Fruit fly (Drosophila melanogaster): ENCODE measurements around the gene smp-30.

smp-30 gene

DNA sequence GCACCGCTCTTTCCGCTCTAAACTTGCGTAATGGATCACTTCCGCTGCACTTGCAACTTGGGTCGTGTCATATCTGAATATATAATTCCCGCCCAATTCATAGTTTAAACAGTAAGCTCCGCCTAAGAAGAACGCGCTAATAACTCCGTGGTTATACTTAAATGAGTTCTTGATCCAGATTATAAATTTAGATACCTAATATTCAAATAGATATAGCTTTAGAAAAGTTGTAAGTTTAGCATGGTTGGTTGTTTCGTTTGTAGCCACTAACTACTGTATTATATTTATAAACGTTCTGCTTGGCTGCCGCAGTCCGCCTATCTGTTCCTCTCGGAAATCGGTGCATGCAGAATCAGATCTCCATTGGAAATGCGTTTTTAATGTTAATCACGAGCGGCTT is 8.1 kb downstream of the smp-30 start (continued):
- TF ChIP-seq gcm2 (GFP tag; optimal IDR thresholded peaks at IDR 0.05) = no peak
- no peak for TF ChIP-seq Jarid2 (GFP tag; optimal IDR thresholded peaks at IDR 0.05)
- peak; percentile 40 for TF ChIP-seq CG15601 (tag; optimal IDR thresholded peaks at IDR 0.05)
- TF ChIP-seq HLHmδ (GFP tag; optimal IDR thresholded peaks at IDR 0.05) = no peak
- TF ChIP-seq CG4707 (GFP tag; optimal IDR thresholded peaks at IDR 0.05) = no peak
- TF ChIP-seq CG1832 (GFP tag; optimal IDR thresholded peaks at IDR 0.05) = no peak
- TF ChIP-seq CG8388 (GFP tag; optimal IDR thresholded peaks at IDR 0.05) = peak; percentile 63
- no peak for TF ChIP-seq odd (GFP tag; optimal IDR thresholded peaks at IDR 0.05)
- TF ChIP-seq Dip2 (GFP tag; IDR thresholded peaks at IDR 0.05) = no peak
- TF ChIP-seq CG13287 (GFP tag; IDR thresholded peaks at IDR 0.05; ENCODE audit: partially characterized antibody) = no peak
- TF ChIP-seq Lhr (GFP tag; optimal IDR thresholded peaks at IDR 0.05) = peak; percentile 17
- TF ChIP-seq Doc3 (GFP tag; IDR thresholded peaks at IDR 0.05; ENCODE audit: partially characterized antibody) = no peak
- no peak for TF ChIP-seq fd102C (GFP tag; optimal IDR thresholded peaks at IDR 0.05)
- TF ChIP-seq CG1792 (GFP tag; optimal IDR thresholded peaks at IDR 0.05) = no peak
- peak; percentile 36 for TF ChIP-seq ewg (GFP tag; optimal IDR thresholded peaks at IDR 0.05)
- peak; percentile 73; the same call in 2 of the 3 replicates for TF ChIP-seq dysf (GFP tag; IDR thresholded peaks at IDR 0.05)
- TF ChIP-seq chinmo (GFP tag; IDR thresholded peaks at IDR 0.05; ENCODE audit: partially characterized antibody) = no peak
- peak; percentile 23 for TF ChIP-seq Hsf (GFP tag; optimal IDR thresholded peaks at IDR 0.05)
- TF ChIP-seq HmgZ (tag; optimal IDR thresholded peaks at IDR 0.05) = no peak
- no peak for TF ChIP-seq pzg (GFP tag; optimal IDR thresholded peaks at IDR 0.05)
- TF ChIP-seq crp (GFP tag; optimal IDR thresholded peaks at IDR 0.05) = no peak
- peak; percentile 46; the same call in 1 of the 2 replicates for TF ChIP-seq CG4404 (GFP tag; IDR thresholded peaks at IDR 0.05)
- TF ChIP-seq rib (GFP tag; IDR thresholded peaks at IDR 0.05) = no peak
- TF ChIP-seq lbe (GFP tag; optimal IDR thresholded peaks at IDR 0.05) = no peak
- TF ChIP-seq usp (GFP tag; optimal IDR thresholded peaks at IDR 0.05) = no peak
- no peak for TF ChIP-seq amos (GFP tag; IDR thresholded peaks at IDR 0.05; ENCODE audit: partially characterized antibody)
- TF ChIP-seq CG4617 (GFP tag; optimal IDR thresholded peaks at IDR 0.05; ENCODE audit: borderline replicate concordance) = no peak
- no peak for TF ChIP-seq CG6683 (GFP tag; optimal IDR thresholded peaks at IDR 0.05)
- peak; percentile 64 for TF ChIP-seq CG11504 (tag; optimal IDR thresholded peaks at IDR 0.05)
- TF ChIP-seq CkIIα-i1 (GFP tag; IDR thresholded peaks at IDR 0.05) = no peak
- no peak for TF ChIP-seq CG12299 (tag; optimal IDR thresholded peaks at IDR 0.05)
- peak; percentile 39 for TF ChIP-seq mam (GFP tag; optimal IDR thresholded peaks at IDR 0.05)
- TF ChIP-seq HmgD (GFP tag; optimal IDR thresholded peaks at IDR 0.05) = no peak
- TF ChIP-seq pita (GFP tag; optimal IDR thresholded peaks at IDR 0.05) = no peak
- no peak for TF ChIP-seq CG15011 (GFP tag; optimal IDR thresholded peaks at IDR 0.05)
- no peak for TF ChIP-seq zf30C (GFP tag; optimal IDR thresholded peaks at IDR 0.05)
- no peak for TF ChIP-seq CG32767 (GFP tag; IDR thresholded peaks at IDR 0.05)
- no peak for TF ChIP-seq CG6813 (GFP tag; optimal IDR thresholded peaks at IDR 0.05)
- no peak for TF ChIP-seq CG13296 (GFP tag; optimal IDR thresholded peaks at IDR 0.05)
- TF ChIP-seq ems (GFP tag; optimal IDR thresholded peaks at IDR 0.05) = peak; percentile 39
- TF ChIP-seq CG8924 (tag; optimal IDR thresholded peaks at IDR 0.05) = peak; percentile 22
- TF ChIP-seq Hmx (GFP tag; optimal IDR thresholded peaks at IDR 0.05) = no peak
- TF ChIP-seq Antp (GFP tag; optimal IDR thresholded peaks at IDR 0.05) = no peak
- TF ChIP-seq CG6254 (GFP tag; optimal IDR thresholded peaks at IDR 0.05) = no peak
- TF ChIP-seq nerfin-1 (tag; optimal IDR thresholded peaks at IDR 0.05) = peak; percentile 52
- TF ChIP-seq CG2875 (GFP tag; optimal IDR thresholded peaks at IDR 0.05) = peak; percentile 46
- TF ChIP-seq CG14441 (GFP tag; IDR thresholded peaks at IDR 0.05) = peak; percentile 48; the same call in 1 of the 2 replicates
- TF ChIP-seq CG3407 (GFP tag; optimal IDR thresholded peaks at IDR 0.05) = peak; percentile 27
- TF ChIP-seq CG12155 (GFP tag; optimal IDR thresholded peaks at IDR 0.05) = no peak
- peak; percentile 34 for TF ChIP-seq CG1233 (GFP tag; optimal IDR thresholded peaks at IDR 0.05)

Data from whole organism, embryonic.